Worm (Caenorhabditis elegans) whole organism, L3 larva: Measurements from ENCODE around the gene F56F10.2.

Source experiments
- ama-1 ChIP-seq: fragments of 150-350 bp; optimal IDR thresholded peaks from 2 replicates; lab custom pipeline; 2018
- ceh-16 ChIP-seq: sonication (generic microtip); optimal IDR thresholded peaks from 2 replicates; lab custom pipeline; 2017; ENCODE audit warnings: missing biosample characterization, missing genetic modification characterization
- ceh-82 ChIP-seq: fragments of 150-350 bp; optimal IDR thresholded peaks from 2 replicates; lab custom pipeline; 2014; ENCODE audit warnings: missing biosample characterization, missing genetic modification characterization
- egl-27 ChIP-seq: sonication (generic microtip); optimal IDR thresholded peaks from 4 replicates; lab custom pipeline; 2017; ENCODE audit warnings: missing biosample characterization, missing genetic modification reagents, missing genetic modification characterization
- elt-1 ChIP-seq: fragments of 150-350 bp; optimal IDR thresholded peaks from 2 replicates; lab custom pipeline; 2014; ENCODE audit warnings: missing biosample characterization, missing genetic modification characterization
- fkh-10 ChIP-seq: sonication (generic microtip); optimal IDR thresholded peaks from 2 replicates; lab custom pipeline; 2017; ENCODE audit warnings: missing biosample characterization, missing genetic modification reagents, missing genetic modification characterization
- fos-1 ChIP-seq: fragments of 150-350 bp; optimal IDR thresholded peaks from 2 replicates; lab custom pipeline; 2014; ENCODE audit warnings: missing biosample characterization, missing genetic modification characterization
- lin-39 ChIP-seq: fragments of 150-350 bp; optimal IDR thresholded peaks from 2 replicates; lab custom pipeline; 2018; ENCODE audit warnings: missing biosample characterization, missing genetic modification reagents, missing genetic modification characterization
- mml-1 ChIP-seq: fragments of 150-350 bp; sonication (generic microtip); optimal IDR thresholded peaks from 3 replicates; lab custom pipeline; 2014; ENCODE audit warnings: missing biosample characterization, missing genetic modification characterization
- nhr-237 ChIP-seq: fragments of 150-350 bp; optimal IDR thresholded peaks from 2 replicates; lab custom pipeline; 2014; ENCODE audit warnings: missing biosample characterization, missing genetic modification characterization
- snpc-4 ChIP-seq: fragments of 150-350 bp; optimal IDR thresholded peaks from 2 replicates; lab custom pipeline; 2014; ENCODE audit warnings: missing biosample characterization, missing genetic modification characterization
- unc-39 ChIP-seq: sonication (generic microtip); optimal IDR thresholded peaks from 4 replicates; lab custom pipeline; 2017; ENCODE audit warnings: missing biosample characterization, missing genetic modification characterization
- zag-1 ChIP-seq: fragments of 150-350 bp; optimal IDR thresholded peaks from 2 replicates; lab custom pipeline; 2014; ENCODE audit warnings: missing biosample characterization, missing genetic modification characterization

- TF ChIP-seq snpc-4 (tag; lab: Kevin White, UChicago) (no peak), elt-1 (tag; lab: Kevin White, UChicago) (no peak), nhr-237 (tag; lab: Kevin White, UChicago) (no peak), fkh-10 (no peak), mml-1 (tag; lab: Kevin White, UChicago) (no peak), ceh-82 (no peak), lin-39 (tag; lab: Kevin White, UChicago) (no peak), ceh-16 (tag; lab: Kevin White, UChicago) (no peak), zag-1 (tag; lab: Kevin White, UChicago) (no peak), egl-27 (no peak), fos-1 (tag; lab: Kevin White, UChicago) (no peak), ama-1 (lab: Kevin White, UChicago) (no peak), unc-39 (no peak)
Observed at ce11 chrX:844649-845048, 14.8 kb upstream of the F56F10.2 start.
